Worm (Caenorhabditis elegans): Measurements from ENCODE around the gene lig-4.
A peak's percentile ranks its signal among the peaks of the same experiment; 100 is the strongest.

The lig-4 gene

ce11 chrIII:7571726-7572125 is 50.5 kb downstream of the lig-4 start:
- peak; percentile 7 for TF ChIP-seq nhr-77 (tag; optimal IDR thresholded peaks at IDR 0.05)
- no peak for TF ChIP-seq sea-2 (GFP tag; optimal IDR thresholded peaks at IDR 0.05)

DNA sequence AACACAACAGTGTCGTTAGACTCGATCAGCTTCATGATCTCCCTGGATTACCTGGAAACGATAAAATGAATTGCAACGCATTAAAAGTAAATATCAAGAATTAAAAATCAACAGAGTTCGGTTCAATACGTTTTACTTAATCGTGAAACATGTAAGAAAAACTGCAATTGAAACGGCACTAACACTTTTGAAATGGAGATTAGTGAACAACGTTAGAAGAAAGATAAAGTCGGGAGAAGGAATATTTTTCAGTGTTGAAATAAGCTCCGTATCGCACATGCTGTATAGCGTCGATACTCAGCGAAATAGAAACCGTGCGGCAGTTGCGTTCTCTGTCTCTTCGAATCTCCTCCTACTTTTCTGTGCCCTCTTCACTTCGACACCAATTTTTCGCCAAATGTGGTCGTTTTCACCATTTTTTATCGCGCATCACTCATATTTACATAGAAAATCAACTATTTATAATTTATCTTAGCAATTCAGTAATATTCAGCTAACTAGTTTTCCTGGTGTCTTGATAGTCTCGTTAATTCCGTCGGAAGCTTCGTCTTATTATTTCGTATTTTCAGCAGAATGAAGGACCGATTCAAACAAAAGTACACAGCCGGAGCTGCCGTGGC is 51.6 kb downstream of the lig-4 start, which contains the start of the genes rpl-9 and lpd-7:
TSS of gene rpl-9 (minus strand) at position 51 of the 620 bp plus-strand sequence.
TSS of gene lpd-7 (plus strand) at position 570 of the 620 bp plus-strand sequence.
- peak; percentile 38 for TF ChIP-seq elt-1 (tag; optimal IDR thresholded peaks at IDR 0.05)
- TF ChIP-seq unc-62 (GFP tag; optimal IDR thresholded peaks at IDR 0.05), result no peak
- TF ChIP-seq sea-2 (GFP tag; optimal IDR thresholded peaks at IDR 0.05), result no peak
- no peak for TF ChIP-seq elt-3 (tag; optimal IDR thresholded peaks at IDR 0.05)
- peak; percentile 78 for TF ChIP-seq hmg-11 (tag; optimal IDR thresholded peaks at IDR 0.05)
- no peak for TF ChIP-seq aly-2 (tag; optimal IDR thresholded peaks at IDR 0.05)
- no peak for TF ChIP-seq ztf-11 (tag; optimal IDR thresholded peaks at IDR 0.05)
- peak; percentile 11 for TF ChIP-seq fkh-10 (GFP tag; optimal IDR thresholded peaks at IDR 0.05)
- no peak for TF ChIP-seq daf-12 (tag; optimal IDR thresholded peaks at IDR 0.05)
- TF ChIP-seq tbx-2 (tag; optimal IDR thresholded peaks at IDR 0.05), result no peak
- TF ChIP-seq pqm-1 (tag; optimal IDR thresholded peaks at IDR 0.05), result peak; percentile 61
- peak; percentile 40 for TF ChIP-seq nhr-11 (tag; optimal IDR thresholded peaks at IDR 0.05)
- TF ChIP-seq nhr-25 (tag; optimal IDR thresholded peaks at IDR 0.05), result peak; percentile 96
- TF ChIP-seq eor-1 (tag; optimal IDR thresholded peaks at IDR 0.05), result no peak
- TF ChIP-seq egl-27 (tag; optimal IDR thresholded peaks at IDR 0.05), result no peak
- TF ChIP-seq lin-39 (tag; optimal IDR thresholded peaks at IDR 0.05), result peak; percentile 94
- no peak for TF ChIP-seq nhr-77 (tag; optimal IDR thresholded peaks at IDR 0.05)
- no peak for TF ChIP-seq ceh-82 (tag; optimal IDR thresholded peaks at IDR 0.05)
- no peak for TF ChIP-seq zag-1 (tag; optimal IDR thresholded peaks at IDR 0.05)
- no peak for TF ChIP-seq mml-1 (tag; optimal IDR thresholded peaks at IDR 0.05)
- no peak for TF ChIP-seq fkh-2 (tag; optimal IDR thresholded peaks at IDR 0.05)
- TF ChIP-seq mdl-1 (tag; optimal IDR thresholded peaks at IDR 0.05), result no peak
- TF ChIP-seq ceh-16 (tag; optimal IDR thresholded peaks at IDR 0.05), result no peak
- TF ChIP-seq ama-1 (optimal IDR thresholded peaks at IDR 0.05), result peak; percentile 57
- no peak for TF ChIP-seq nhr-67 (tag; optimal IDR thresholded peaks at IDR 0.05)
- TF ChIP-seq pha-4 (tag; optimal IDR thresholded peaks at IDR 0.05), result peak; percentile 91
- peak; percentile 84 for TF ChIP-seq lin-15B (tag; optimal IDR thresholded peaks at IDR 0.05)
- TF ChIP-seq egl-5 (tag; optimal IDR thresholded peaks at IDR 0.05), result peak; percentile 7
- TF ChIP-seq skn-1 (tag; optimal IDR thresholded peaks at IDR 0.05), result peak; percentile 50
- TF ChIP-seq ceh-28 (tag; optimal IDR thresholded peaks at IDR 0.05), result peak; percentile 32
- peak; percentile 62 for TF ChIP-seq lsy-12 (tag; optimal IDR thresholded peaks at IDR 0.05)
- TF ChIP-seq nhr-237 (tag; optimal IDR thresholded peaks at IDR 0.05), result no peak
- peak; percentile 65 for TF ChIP-seq R02D3.7 (tag; optimal IDR thresholded peaks at IDR 0.05)
- TF ChIP-seq ceh-9 (tag; optimal IDR thresholded peaks at IDR 0.05), result no peak
- TF ChIP-seq nhr-23 (tag; optimal IDR thresholded peaks at IDR 0.05), result peak; percentile 91
- peak; percentile 55 for TF ChIP-seq snpc-4 (tag; optimal IDR thresholded peaks at IDR 0.05)
- TF ChIP-seq nhr-12 (tag; optimal IDR thresholded peaks at IDR 0.05), result no peak
- no peak for TF ChIP-seq nhr-28 (tag; optimal IDR thresholded peaks at IDR 0.05)
- TF ChIP-seq nhr-76 (tag; optimal IDR thresholded peaks at IDR 0.05), result no peak
- no peak for TF ChIP-seq unc-39 (tag; optimal IDR thresholded peaks at IDR 0.05)
- TF ChIP-seq ztf-4 (tag; optimal IDR thresholded peaks at IDR 0.05), result no peak
- peak; percentile 71 for TF ChIP-seq nhr-43 (tag; optimal IDR thresholded peaks at IDR 0.05; ENCODE audit: poor library complexity, severe bottlenecking)
- no peak for TF ChIP-seq fos-1 (tag; optimal IDR thresholded peaks at IDR 0.05)
- TF ChIP-seq nfya-1 (tag; optimal IDR thresholded peaks at IDR 0.05; ENCODE audit: insufficient read depth), result peak; percentile 93
- no peak for TF ChIP-seq jun-1 (tag; optimal IDR thresholded peaks at IDR 0.05)
- TF ChIP-seq elt-2 (tag; optimal IDR thresholded peaks at IDR 0.05), result peak; percentile 53
- TF ChIP-seq ZK546.5 (tag; optimal IDR thresholded peaks at IDR 0.05), result no peak

Measured in whole organism, L3 larva.